Worm (Caenorhabditis elegans): ENCODE data around the gene slc-36.1.
A peak's percentile ranks its signal among the peaks of the same experiment; 100 is the strongest.

slc-36.1 gene

ce11 chrIII:13333754-13334153 is 26.5 kb downstream of the slc-36.1 start, which contains the start of gene sdz-20:
TSS of gene sdz-20 (plus strand) at chrIII:13334054.
- TF ChIP-seq fkh-6 (tag; optimal IDR thresholded peaks at IDR 0.05), result no peak
- TF ChIP-seq unc-55 (GFP tag; optimal IDR thresholded peaks at IDR 0.05), result no peak
- no peak for TF ChIP-seq elt-4 (tag; optimal IDR thresholded peaks at IDR 0.05)
- no peak for TF ChIP-seq sdc-2 (tag; optimal IDR thresholded peaks at IDR 0.05)
- TF ChIP-seq T23F11.4 (GFP tag; optimal IDR thresholded peaks at IDR 0.05), result no peak
- no peak for TF ChIP-seq ceh-9 (tag; optimal IDR thresholded peaks at IDR 0.05)
- no peak for TF ChIP-seq ceh-31 (tag; optimal IDR thresholded peaks at IDR 0.05)
- TF ChIP-seq hlh-13 (GFP tag; optimal IDR thresholded peaks at IDR 0.05), result no peak
- TF ChIP-seq ceh-30 (tag; optimal IDR thresholded peaks at IDR 0.05), result no peak
- no peak for TF ChIP-seq unc-86 (tag; optimal IDR thresholded peaks at IDR 0.05)
- no peak for TF ChIP-seq gmeb-2 (tag; optimal IDR thresholded peaks at IDR 0.05)
- TF ChIP-seq pat-9 (tag; optimal IDR thresholded peaks at IDR 0.05), result no peak
- no peak for TF ChIP-seq pha-2 (tag; optimal IDR thresholded peaks at IDR 0.05)

- TF ChIP-seq eyg-1 (tag; optimal IDR thresholded peaks at IDR 0.05) (no peak), npax-4 (tag; optimal IDR thresholded peaks at IDR 0.05) (no peak), ceh-34 (tag; optimal IDR thresholded peaks at IDR 0.05) (no peak), ceh-9 (tag; optimal IDR thresholded peaks at IDR 0.05) (no peak)
Measured at ce11 chrIII:13339672-13340071, 32.4 kb downstream of the slc-36.1 start, which contains the start of gene F53A2.3. TSS of gene F53A2.3 (minus strand) at chrIII:13339772.

DNA sequence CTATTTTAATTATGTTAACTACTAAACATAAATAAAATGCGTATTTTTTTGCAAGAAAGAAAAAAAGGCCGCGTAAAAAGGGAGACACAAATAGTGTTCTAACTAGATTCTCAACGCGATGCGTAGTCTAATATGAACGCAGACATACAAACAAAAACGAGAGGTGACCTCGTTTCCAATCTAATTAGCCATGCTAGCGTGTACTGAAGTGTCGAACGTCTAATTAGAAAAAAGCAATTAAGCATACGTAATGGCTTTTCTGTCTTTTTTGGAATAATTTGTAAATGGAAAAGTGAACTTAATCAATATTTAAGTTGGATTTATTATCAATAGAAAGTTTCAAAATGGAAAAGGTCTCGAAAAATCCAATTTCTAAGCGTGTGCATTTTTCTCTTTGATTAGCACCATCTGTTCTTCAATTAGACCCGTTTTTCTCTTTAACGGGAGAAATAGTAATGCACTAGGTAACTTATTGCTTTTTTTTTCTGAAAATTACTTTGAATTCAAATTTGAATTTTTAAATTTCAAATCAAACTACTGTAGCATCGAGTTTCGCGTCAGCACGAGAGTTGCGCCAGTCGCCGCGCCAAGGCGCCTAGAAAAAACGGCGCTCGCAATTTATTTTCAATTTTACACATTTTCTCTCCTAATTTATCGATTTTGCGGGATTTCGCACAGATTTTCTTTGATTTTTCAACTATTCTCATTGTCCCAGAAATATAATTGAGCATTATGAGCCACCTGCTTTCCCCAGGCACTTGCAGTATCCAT is 33.4 kb downstream of the slc-36.1 start:
- no peak for TF ChIP-seq mec-3 (tag; optimal IDR thresholded peaks at IDR 0.05; ENCODE audit: borderline replicate concordance)
- TF ChIP-seq T23F11.4 (GFP tag; optimal IDR thresholded peaks at IDR 0.05), result no peak
- peak; percentile 95 for TF ChIP-seq unc-42 (tag; optimal IDR thresholded peaks at IDR 0.05)
- TF ChIP-seq ceh-6 (GFP tag; optimal IDR thresholded peaks at IDR 0.05), result no peak
- peak; percentile 24 for TF ChIP-seq ceh-31 (tag; optimal IDR thresholded peaks at IDR 0.05)
- peak; percentile 25 for TF ChIP-seq ceh-14 (tag; optimal IDR thresholded peaks at IDR 0.05)
- no peak for TF ChIP-seq ttx-3 (tag; optimal IDR thresholded peaks at IDR 0.05)
- no peak for TF ChIP-seq sox-4 (tag; optimal IDR thresholded peaks at IDR 0.05)

DNA sequence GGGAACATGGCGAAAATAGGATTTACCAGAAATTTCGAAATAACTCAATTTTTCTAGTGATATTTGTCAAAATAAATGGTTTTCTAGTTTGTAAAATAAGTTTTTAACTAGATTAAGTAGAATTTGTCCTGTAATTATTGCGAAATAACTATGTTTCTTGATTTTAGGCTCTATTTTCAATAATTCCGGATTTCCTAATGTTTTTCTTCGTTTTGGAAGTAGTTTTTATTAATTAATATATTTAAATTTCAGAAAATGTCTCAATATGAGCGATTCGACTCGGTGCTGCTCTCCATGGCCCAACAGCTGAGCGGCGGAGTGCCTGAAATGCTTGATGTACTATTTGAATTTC is 33.9 kb downstream of the slc-36.1 start, which contains the start of gene nud-1:
Gene nud-1, plus strand, starts transcription at position 253 of the 352 bp plus-strand sequence.
- no peak for TF ChIP-seq madf-2 (tag; optimal IDR thresholded peaks at IDR 0.05)
- no peak for TF ChIP-seq C38D4.7 (GFP tag; optimal IDR thresholded peaks at IDR 0.05)
- no peak for TF ChIP-seq ttx-3 (tag; optimal IDR thresholded peaks at IDR 0.05)
- no peak for TF ChIP-seq fkh-6 (tag; optimal IDR thresholded peaks at IDR 0.05)
- TF ChIP-seq pros-1 (tag; optimal IDR thresholded peaks at IDR 0.05), result no peak
- no peak for TF ChIP-seq nhr-232 (tag; optimal IDR thresholded peaks at IDR 0.05)

DNA sequence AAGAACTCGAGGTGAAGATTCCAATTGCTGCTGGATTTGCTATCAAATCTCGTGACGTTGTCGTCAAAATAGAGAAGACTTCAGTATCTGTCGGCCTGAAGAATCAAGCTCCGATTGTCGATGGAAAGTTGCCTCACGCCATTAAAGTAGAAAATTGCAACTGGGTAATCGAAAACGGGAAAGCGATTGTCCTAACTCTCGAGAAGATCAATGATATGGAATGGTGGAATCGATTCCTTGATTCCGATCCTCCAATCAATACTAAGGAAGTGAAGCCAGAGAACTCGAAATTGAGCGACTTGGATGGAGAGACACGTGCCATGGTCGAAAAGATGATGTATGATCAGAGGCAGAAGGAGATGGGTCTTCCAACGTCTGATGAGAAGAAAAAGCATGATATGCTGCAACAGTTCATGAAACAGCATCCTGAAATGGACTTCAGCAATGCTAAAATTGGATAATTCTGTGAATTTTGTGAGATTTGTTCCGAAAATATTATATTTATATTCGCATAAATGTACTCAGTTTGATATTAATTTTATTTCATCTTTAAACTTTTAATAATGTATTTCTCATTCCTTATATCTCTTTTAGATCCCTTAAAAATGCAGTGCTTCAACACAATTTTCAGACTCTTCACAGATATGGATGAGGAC is 34.9 kb downstream of the slc-36.1 start, which contains the start of gene dro-1:
Gene dro-1, plus strand, starts transcription at position 606 of the 656 bp plus-strand sequence.
- TF ChIP-seq ceh-24 (tag; optimal IDR thresholded peaks at IDR 0.05) (no peak), dmd-4 (tag; optimal IDR thresholded peaks at IDR 0.05; ENCODE audit: borderline replicate concordance) (no peak), ceh-31 (tag; optimal IDR thresholded peaks at IDR 0.05) (no peak), hlh-6 (tag; optimal IDR thresholded peaks at IDR 0.05) (no peak), ttx-3 (tag; optimal IDR thresholded peaks at IDR 0.05) (no peak), ceh-14 (tag; optimal IDR thresholded peaks at IDR 0.05) (no peak), ets-4 (tag; optimal IDR thresholded peaks at IDR 0.05) (no peak), hlh-8 (tag; optimal IDR thresholded peaks at IDR 0.05) (no peak), eyg-1 (tag; optimal IDR thresholded peaks at IDR 0.05) (no peak), lin-11 (tag; optimal IDR thresholded peaks at IDR 0.05) (no peak), C08G9.2 (tag; optimal IDR thresholded peaks at IDR 0.05) (no peak), ahr-1 (tag; optimal IDR thresholded peaks at IDR 0.05) (no peak), pros-1 (tag; optimal IDR thresholded peaks at IDR 0.05) (no peak), sox-4 (tag; optimal IDR thresholded peaks at IDR 0.05) (no peak), tbx-7 (tag; optimal IDR thresholded peaks at IDR 0.05) (no peak), K09A11.1 (tag; optimal IDR thresholded peaks at IDR 0.05; ENCODE audit: insufficient read depth) (no peak), ama-1 (optimal IDR thresholded peaks at IDR 0.05) (no peak), pha-4 (tag; optimal IDR thresholded peaks at IDR 0.05) (no peak), ceh-18 (tag; optimal IDR thresholded peaks at IDR 0.05) (no peak)

Data from whole organism, late embryonic.